Worm (Caenorhabditis elegans) whole organism, young adult: Measurements from ENCODE around the gene cdh-3.

Experiments used
- B0336.3 ChIP-seq: fragments of 200-800 bp; sonication (Bioruptor generic); IDR thresholded peaks from 2 replicates; pipeline ENCODE4 v1.3.6; 2022; ENCODE audit warnings: missing genetic modification characterization, missing compliant biosample characterization
- F22D6.2 ChIP-seq: sonication (generic microtip); optimal IDR thresholded peaks from 2 replicates; lab custom pipeline; 2016; ENCODE audit warnings: mild to moderate bottlenecking, missing genetic modification characterization, missing compliant biosample characterization
- F33H1.4 ChIP-seq: fragments of 200-800 bp; sonication (Bioruptor generic); IDR thresholded peaks from 2 replicates; pipeline ENCODE4 v1.3.6; 2022; ENCODE audit warnings: missing genetic modification reagents, missing genetic modification characterization, missing compliant biosample characterization
- F57A8.1 ChIP-seq: fragments of 200-800 bp; sonication (Bioruptor generic); optimal IDR thresholded peaks from 2 replicates; lab custom pipeline; 2018; ENCODE audit warnings: mild to moderate bottlenecking, missing genetic modification characterization, moderate library complexity, missing compliant biosample characterization
- F57C9.4 ChIP-seq: sonication (generic microtip); optimal IDR thresholded peaks from 2 replicates; lab custom pipeline; 2017; ENCODE audit warnings: mild to moderate bottlenecking, missing genetic modification characterization, missing compliant biosample characterization
- T07F8.4 ChIP-seq: sonication (generic microtip); optimal IDR thresholded peaks from 2 replicates; lab custom pipeline; 2016; ENCODE audit warnings: mild to moderate bottlenecking, missing genetic modification characterization, moderate library complexity, missing compliant biosample characterization
- Y53G8AR.9 ChIP-seq: fragments of 200-800 bp; sonication (Bioruptor generic); conservative IDR thresholded peaks from 2 replicates; pipeline ENCODE4 v1.3.6; 2022; ENCODE audit warnings: missing genetic modification reagents, missing genetic modification characterization, missing compliant biosample characterization
- Y56A3A.18 ChIP-seq: fragments of 200-800 bp; sonication (Bioruptor generic); IDR thresholded peaks from 2 replicates; pipeline ENCODE4 v1.3.6; 2022; ENCODE audit warnings: missing genetic modification reagents, missing genetic modification characterization, missing compliant biosample characterization
- ZK185.1 ChIP-seq: sonication (generic microtip); optimal IDR thresholded peaks from 2 replicates; lab custom pipeline; 2016; ENCODE audit warnings: mild to moderate bottlenecking, missing genetic modification characterization, missing compliant biosample characterization; ENCODE audit not compliant: poor library complexity, severe bottlenecking
- attf-5 ChIP-seq: fragments of 200-800 bp; sonication (Bioruptor generic); optimal IDR thresholded peaks from 2 replicates; lab custom pipeline; 2018; ENCODE audit warnings: mild to moderate bottlenecking, missing genetic modification characterization, missing compliant biosample characterization
- bed-1 ChIP-seq: fragments of 200-800 bp; sonication (Bioruptor generic); IDR thresholded peaks from 2 replicates; pipeline ENCODE4 v1.3.6; 2022; ENCODE audit warnings: missing genetic modification reagents, missing genetic modification characterization, missing compliant biosample characterization
- ccch-3 ChIP-seq: fragments of 200-800 bp; sonication (Bioruptor generic); optimal IDR thresholded peaks from 2 replicates; lab custom pipeline; 2018; ENCODE audit warnings: mild to moderate bottlenecking, missing genetic modification characterization, missing compliant biosample characterization
- cebp-1 ChIP-seq, 2 experiments: fragments of 200-800 bp in 1 of 2; sonication (Bioruptor generic) in 1 of 2; sonication (generic microtip) in 1 of 2; IDR thresholded peaks in 1 of 2; optimal IDR thresholded peaks in 1 of 2; 2 replicates each; pipeline versions ENCODE4 v1.3.6 to Lab custom; 2017 to 2022; ENCODE audit warnings: missing compliant biosample characterization in 2 of 2, missing genetic modification characterization in 2 of 2, mild to moderate bottlenecking in 1 of 2, missing genetic modification reagents in 1 of 2, moderate library complexity in 1 of 2
- cebp-2 ChIP-seq: fragments of 200-800 bp; sonication (Bioruptor generic); IDR thresholded peaks from 2 replicates; pipeline ENCODE4 v1.3.6; 2022; ENCODE audit warnings: missing genetic modification characterization, missing compliant biosample characterization
- ceh-100 ChIP-seq: fragments of 200-800 bp; sonication (Bioruptor generic); IDR thresholded peaks from 2 replicates; pipeline ENCODE4 v1.3.6; 2022; ENCODE audit warnings: missing genetic modification reagents, missing genetic modification characterization, missing compliant biosample characterization
- ceh-27 ChIP-seq: fragments of 200-800 bp; sonication (Bioruptor generic); optimal IDR thresholded peaks from 2 replicates; lab custom pipeline; 2018; ENCODE audit warnings: mild to moderate bottlenecking, missing genetic modification characterization, moderate library complexity, missing compliant biosample characterization
- ceh-40 ChIP-seq: fragments of 200-800 bp; sonication (Bioruptor generic); IDR thresholded peaks from 2 replicates; pipeline ENCODE4 v1.3.6; 2022; ENCODE audit warnings: missing genetic modification characterization, missing compliant biosample characterization
- efl-1 ChIP-seq: fragments of 150-350 bp; optimal IDR thresholded peaks from 2 replicates; lab custom pipeline; 2014; ENCODE audit warnings: missing biosample characterization, missing genetic modification reagents, missing genetic modification characterization
- egl-18 ChIP-seq: fragments of 200-800 bp; sonication (Bioruptor generic); IDR thresholded peaks from 2 replicates; pipeline ENCODE4 v1.3.6; 2022; ENCODE audit warnings: missing genetic modification reagents, missing genetic modification characterization, missing compliant biosample characterization
- egrh-3 ChIP-seq: fragments of 200-800 bp; sonication (Bioruptor generic); IDR thresholded peaks from 2 replicates; pipeline ENCODE4 v1.3.6; 2022; ENCODE audit warnings: missing genetic modification reagents, missing genetic modification characterization, missing compliant biosample characterization
- fkh-3 ChIP-seq: sonication (generic microtip); optimal IDR thresholded peaks from 2 replicates; lab custom pipeline; 2016; ENCODE audit warnings: mild to moderate bottlenecking, missing genetic modification characterization, missing compliant biosample characterization
- hlh-12 ChIP-seq: sonication (generic microtip); optimal IDR thresholded peaks from 2 replicates; lab custom pipeline; 2016; ENCODE audit warnings: missing genetic modification characterization, missing compliant biosample characterization
- hlh-26 ChIP-seq: fragments of 200-800 bp; sonication (Bioruptor generic); conservative IDR thresholded peaks from 2 replicates; pipeline ENCODE4 v1.3.6; 2022; ENCODE audit warnings: missing genetic modification reagents, missing genetic modification characterization, missing compliant biosample characterization
- hrde-1 ChIP-seq: sonication (generic microtip); optimal IDR thresholded peaks from 2 replicates; lab custom pipeline; 2016; ENCODE audit warnings: missing genetic modification characterization, mild to moderate bottlenecking, missing compliant biosample characterization, moderate library complexity, missing genotype, missing genetic modification reagents, borderline replicate concordance
- let-607 ChIP-seq, 2 experiments: fragments of 200-800 bp in 1 of 2; sonication (Bioruptor generic) in 1 of 2; sonication (generic microtip) in 1 of 2; optimal IDR thresholded peaks; 2 replicates each; lab custom pipeline; 2016 to 2018; ENCODE audit warnings: mild to moderate bottlenecking in 2 of 2, missing compliant biosample characterization in 2 of 2, missing genetic modification characterization in 2 of 2, moderate library complexity in 2 of 2, missing genotype in 1 of 2
- lin-40 ChIP-seq: sonication (generic microtip); optimal IDR thresholded peaks from 2 replicates; lab custom pipeline; 2016; ENCODE audit warnings: missing genetic modification characterization, mild to moderate bottlenecking, missing compliant biosample characterization, missing genotype, missing genetic modification reagents
- lsl-1 ChIP-seq: fragments of 200-800 bp; sonication (Bioruptor generic); optimal IDR thresholded peaks from 2 replicates; lab custom pipeline; 2018; ENCODE audit warnings: mild to moderate bottlenecking, missing genetic modification characterization, moderate library complexity, missing compliant biosample characterization
- lsy-27 ChIP-seq: sonication (generic microtip); optimal IDR thresholded peaks from 2 replicates; lab custom pipeline; 2017; ENCODE audit warnings: missing genetic modification characterization, mild to moderate bottlenecking, missing compliant biosample characterization, antibody characterized with exemption, missing genotype, borderline replicate concordance; ENCODE audit not compliant: insufficient read depth
- madf-3 ChIP-seq: fragments of 200-800 bp; sonication (Bioruptor generic); IDR thresholded peaks from 2 replicates; pipeline ENCODE4 v1.3.6; 2022; ENCODE audit warnings: missing genetic modification reagents, missing genetic modification characterization, missing compliant biosample characterization
- mel-28 ChIP-seq: sonication (generic microtip); optimal IDR thresholded peaks from 2 replicates; lab custom pipeline; 2016; ENCODE audit warnings: borderline replicate concordance, mild to moderate bottlenecking, missing genetic modification characterization, missing compliant biosample characterization
- mxl-1 ChIP-seq: sonication (generic microtip); optimal IDR thresholded peaks from 2 replicates; lab custom pipeline; 2016; ENCODE audit warnings: missing genetic modification characterization, missing compliant biosample characterization
- nfyb-1 ChIP-seq: fragments of 200-800 bp; sonication (Bioruptor generic); IDR thresholded peaks from 2 replicates; pipeline ENCODE4 v1.3.6; 2022; ENCODE audit warnings: missing genetic modification reagents, missing genetic modification characterization, missing compliant biosample characterization
- nhr-179 ChIP-seq: sonication (generic microtip); optimal IDR thresholded peaks from 2 replicates; lab custom pipeline; 2016; ENCODE audit warnings: mild to moderate bottlenecking, missing genetic modification characterization, missing compliant biosample characterization
- nhr-27 ChIP-seq: fragments of 200-800 bp; sonication (Bioruptor generic); optimal IDR thresholded peaks from 2 replicates; lab custom pipeline; 2018; ENCODE audit warnings: mild to moderate bottlenecking, missing genetic modification characterization, moderate library complexity, missing compliant biosample characterization
- nhr-80 ChIP-seq: sonication (generic microtip); optimal IDR thresholded peaks from 2 replicates; lab custom pipeline; 2016; ENCODE audit warnings: missing genetic modification characterization, missing compliant biosample characterization
- pha-4 ChIP-seq: fragments of 150-350 bp; sonication (generic microtip); optimal IDR thresholded peaks from 2 replicates; lab custom pipeline; 2014; ENCODE audit warnings: missing biosample characterization, missing genetic modification reagents, missing genetic modification characterization
- rcor-1 ChIP-seq: fragments of 200-800 bp; sonication (Bioruptor generic); IDR thresholded peaks from 2 replicates; pipeline ENCODE4 v1.3.6; 2022; ENCODE audit warnings: missing genetic modification reagents, missing genetic modification characterization, missing compliant biosample characterization
- rpc-1 ChIP-seq, 2 experiments: fragments of 150-350 bp in 1 of 2; sonication (generic microtip) in 1 of 2; optimal IDR thresholded peaks; 2 replicates each; lab custom pipeline; 2014 to 2018; ENCODE audit warnings: missing biosample characterization in 1 of 2, missing genetic modification characterization in 1 of 2, missing genetic modification reagents in 1 of 2, missing genotype in 1 of 2
- snpc-1.3 ChIP-seq: sonication (generic microtip); optimal IDR thresholded peaks from 2 replicates; lab custom pipeline; 2017; ENCODE audit warnings: missing genetic modification characterization, mild to moderate bottlenecking, missing compliant biosample characterization, antibody characterized with exemption, moderate library complexity, missing genotype, missing genetic modification reagents; ENCODE audit not compliant: insufficient read depth
- tlf-1 ChIP-seq: fragments of 200-800 bp; sonication (Bioruptor generic); optimal IDR thresholded peaks from 2 replicates; lab custom pipeline; 2018; ENCODE audit warnings: mild to moderate bottlenecking, missing genetic modification characterization, missing compliant biosample characterization
- unc-62 ChIP-seq: fragments of 150-350 bp; optimal IDR thresholded peaks from 2 replicates; lab custom pipeline; 2014; ENCODE audit warnings: missing biosample characterization, missing genetic modification reagents, missing genetic modification characterization
- zim-3 ChIP-seq: sonication (generic microtip); optimal IDR thresholded peaks from 2 replicates; lab custom pipeline; 2017; ENCODE audit warnings: mild to moderate bottlenecking, missing genetic modification characterization, moderate library complexity, missing compliant biosample characterization
- ztf-18 ChIP-seq: sonication (generic microtip); optimal IDR thresholded peaks from 2 replicates; lab custom pipeline; 2016; ENCODE audit warnings: missing genotype, mild to moderate bottlenecking, missing genetic modification characterization, missing compliant biosample characterization
- ztf-22 ChIP-seq: fragments of 200-800 bp; sonication (Bioruptor generic); optimal IDR thresholded peaks from 2 replicates; lab custom pipeline; 2018; ENCODE audit warnings: mild to moderate bottlenecking, missing genetic modification characterization, moderate library complexity, missing compliant biosample characterization
- ztf-25 ChIP-seq: fragments of 200-800 bp; sonication (Bioruptor generic); IDR thresholded peaks from 2 replicates; pipeline ENCODE4 v1.3.6; 2022; ENCODE audit warnings: missing genetic modification reagents, missing genetic modification characterization, missing compliant biosample characterization
- ztf-26 ChIP-seq: sonication (generic microtip); optimal IDR thresholded peaks from 2 replicates; lab custom pipeline; 2017; ENCODE audit warnings: missing genetic modification characterization, missing compliant biosample characterization

Gene cdh-3

DNA sequence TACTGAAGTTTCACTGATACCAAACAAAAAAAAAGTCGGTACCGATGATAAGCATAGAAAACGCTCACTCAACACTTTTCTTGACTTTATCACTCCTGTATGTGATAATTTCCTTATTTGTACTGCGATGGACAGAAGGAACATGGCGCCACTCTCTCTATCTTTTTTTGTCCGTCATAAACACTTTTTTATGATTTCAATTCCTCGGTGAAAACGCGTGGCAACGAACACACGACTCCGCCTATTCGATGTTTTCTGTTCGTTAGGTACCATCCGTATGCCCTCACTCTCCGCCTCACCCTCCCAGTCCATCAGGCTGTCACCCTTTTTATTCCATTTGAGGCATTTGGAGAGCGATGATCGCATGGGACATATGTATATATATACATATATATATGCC, 23.9 kb downstream of the cdh-3 start:
- TF ChIP-seq F57C9.4 (tag; lab: Kevin White, UChicago): no peak
- peak; percentile 25 for TF ChIP-seq tlf-1 (GFP tag; lab: Kevin White, UChicago)
- no peak for TF ChIP-seq ztf-22 (GFP tag; lab: Kevin White, UChicago)
- TF ChIP-seq nhr-179 (tag; lab: Kevin White, UChicago): no peak
- peak; percentile 57; the same call in 1 of the 2 replicates for TF ChIP-seq nfyb-1
- TF ChIP-seq ZK185.1 (tag; lab: Kevin White, UChicago): peak; percentile 51
- TF ChIP-seq fkh-3 (tag; lab: Kevin White, UChicago): no peak
- TF ChIP-seq Y53G8AR.9 (GFP tag; lab: Robert Waterston, UW): no peak
- no peak for TF ChIP-seq T07F8.4 (tag; lab: Kevin White, UChicago)
- no peak for TF ChIP-seq ceh-100 (GFP tag; lab: Robert Waterston, UW)
- TF ChIP-seq attf-5: peak; percentile 2
- no peak for TF ChIP-seq nhr-27 (tag; lab: Kevin White, UChicago)
- TF ChIP-seq lin-40: no peak
- 0 out of 2 replicates have a peak, but pooled peaks have one; percentile 31 for TF ChIP-seq egl-18 (GFP tag; lab: Robert Waterston, UW)
- no peak for TF ChIP-seq bed-1 (GFP tag; lab: Robert Waterston, UW)
- TF ChIP-seq hlh-26: no peak
- peak; percentile 14 to 67 for TF ChIP-seq let-607 (tag; optimal IDR thresholded peaks at IDR 0.05; lab: Kevin White, UChicago)
- no peak for TF ChIP-seq lsy-27 (tag; lab: Kevin White, UChicago)
- TF ChIP-seq pha-4: no peak
- TF ChIP-seq nhr-80 (tag; lab: Kevin White, UChicago): peak; percentile 93
- no peak for TF ChIP-seq zim-3
- TF ChIP-seq mel-28 (tag; lab: Kevin White, UChicago): no peak
- TF ChIP-seq hlh-12 (tag; lab: Kevin White, UChicago): no peak

DNA sequence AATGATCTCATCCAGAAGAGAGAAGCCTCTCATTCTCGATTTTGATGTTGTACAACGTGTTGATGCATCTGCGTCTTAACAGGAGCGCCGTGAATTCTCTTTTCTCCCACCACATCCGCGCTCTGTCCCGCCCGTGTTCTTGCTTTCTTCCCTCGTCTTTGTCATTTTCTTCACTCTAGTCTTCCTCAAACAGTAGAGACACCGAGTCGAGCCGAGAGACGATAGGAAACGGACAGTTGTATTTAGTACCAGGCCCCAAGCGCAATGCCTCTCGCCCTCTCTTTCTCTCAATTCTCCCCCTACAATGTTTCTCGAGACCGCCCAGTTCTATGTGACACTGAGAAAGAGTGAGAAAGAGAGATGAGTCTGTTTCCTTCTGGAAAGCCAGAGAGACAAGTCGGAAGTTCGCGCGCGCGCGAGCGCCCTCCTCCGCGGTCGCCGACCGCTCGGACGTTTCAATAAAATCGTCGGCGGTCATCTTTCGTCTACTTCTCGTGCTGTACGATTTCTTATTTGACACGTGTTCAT, 24.6 kb downstream of the cdh-3 start, which contains the start of gene ZK112.4:
Gene ZK112.4 (minus strand): TSS at position 478 of the 528 bp plus-strand sequence.
- TF ChIP-seq efl-1 (GFP tag; lab: Kevin White, UChicago) (no peak), rcor-1 (GFP tag; lab: Robert Waterston, UW) (no peak), ztf-25 (GFP tag; lab: Robert Waterston, UW) (no peak), F33H1.4 (GFP tag; lab: Robert Waterston, UW) (no peak), cebp-1 (GFP tag; IDR thresholded peaks at IDR 0.05; lab: Robert Waterston, UW) (no peak), cebp-1 (tag; optimal IDR thresholded peaks at IDR 0.05; lab: Kevin White, UChicago) (peak; percentile 39), Y56A3A.18 (0 out of 2 replicates have a peak, but pooled peaks have one; percentile 48), ztf-26 (tag; lab: Kevin White, UChicago) (no peak), cebp-2 (no peak), mxl-1 (no peak), hrde-1 (no peak), ztf-18 (no peak), ceh-27 (GFP tag; lab: Kevin White, UChicago) (peak; percentile 47), rpc-1 (optimal IDR thresholded peaks at IDR 0.05; lab: Kevin White, UChicago) (no peak), rpc-1 (tag; optimal IDR thresholded peaks at IDR 0.05; lab: Kevin White, UChicago) (no peak), F22D6.2 (no peak), madf-3 (GFP tag; lab: Robert Waterston, UW) (no peak), nhr-80 (tag; lab: Kevin White, UChicago) (no peak), ccch-3 (no peak), snpc-1.3 (tag; lab: Kevin White, UChicago) (no peak), let-607 (tag; optimal IDR thresholded peaks at IDR 0.05; lab: Kevin White, UChicago) (no peak), unc-62 (no peak), B0336.3 (no peak; the same call in 1 of the 2 replicates), egrh-3 (GFP tag; lab: Robert Waterston, UW) (peak; percentile 63; the same call in 1 of the 2 replicates), hlh-12 (tag; lab: Kevin White, UChicago) (no peak), F57A8.1 (GFP tag; lab: Kevin White, UChicago) (no peak), lsl-1 (GFP tag; lab: Kevin White, UChicago) (peak; percentile 5), ceh-40 (0 out of 2 replicates have a peak, but pooled peaks have one; percentile 8)
